Worm (Caenorhabditis elegans) whole organism, L3 larva: ENCODE results near the gene C55C3.3.

Experiments
- daf-12 ChIP-seq: fragments of 150-350 bp; optimal IDR thresholded peaks from 2 replicates; lab custom pipeline; 2014; ENCODE audit warnings: missing biosample characterization, missing genetic modification reagents, missing genetic modification characterization
- mdl-1 ChIP-seq: fragments of 150-350 bp; optimal IDR thresholded peaks from 2 replicates; lab custom pipeline; 2014; ENCODE audit warnings: missing biosample characterization, missing genetic modification characterization

- no peak for TF ChIP-seq daf-12 (tag; lab: Kevin White, UChicago)
- no peak for TF ChIP-seq mdl-1 (tag; lab: Kevin White, UChicago)
Measured at ce11 chrIV:5649073-5649583, 36.0 kb upstream of the C55C3.3 start, which contains the start of gene csn-5.
